Fruit fly (Drosophila melanogaster) whole organism, embryonic: ENCODE results near the gene Idi.
A peak's percentile ranks its signal among the peaks of the same experiment; 100 is the strongest.

Experiments used
- ATbp ChIP-seq: fragments of 200-800 bp; sonication (Bioruptor generic); optimal IDR thresholded peaks from 2 replicates; lab custom pipeline; 2017; ENCODE audit warnings: missing biosample characterization, mild to moderate bottlenecking, missing genetic modification characterization, missing genetic modification reagents
- BtbVII ChIP-seq: fragments of 200-800 bp; sonication (Bioruptor generic); optimal IDR thresholded peaks from 3 replicates; lab custom pipeline; 2017; ENCODE audit warnings: missing biosample characterization, mild to moderate bottlenecking, missing genetic modification characterization
- Bteb2 ChIP-seq: fragments of 200-800 bp; sonication (Bioruptor generic); optimal IDR thresholded peaks from 2 replicates; lab custom pipeline; 2016; ENCODE audit warnings: missing biosample characterization, missing genetic modification characterization
- CG10209 ChIP-seq: fragments of 200-800 bp; sonication (Bioruptor generic); optimal IDR thresholded peaks from 3 replicates; lab custom pipeline; 2017; ENCODE audit warnings: missing biosample characterization, mild to moderate bottlenecking, missing genetic modification characterization, missing genetic modification reagents
- CG10267 ChIP-seq: fragments of 200-800 bp; sonication (Bioruptor generic); optimal IDR thresholded peaks from 2 replicates; lab custom pipeline; 2018; ENCODE audit warnings: missing biosample characterization, mild to moderate bottlenecking, missing genetic modification characterization, moderate library complexity
- CG11696 ChIP-seq: fragments of 200-800 bp; sonication (Bioruptor generic); IDR thresholded peaks from 2 replicates; pipeline ENCODE4 v1.3.6; 2022; ENCODE audit warnings: missing biosample characterization, missing genetic modification characterization
- CG13123 ChIP-seq: fragments of 200-800 bp; sonication (Bioruptor generic); optimal IDR thresholded peaks from 2 replicates; lab custom pipeline; 2016; ENCODE audit warnings: missing biosample characterization, missing genetic modification characterization
- CG14050 ChIP-seq: fragments of 200-800 bp; sonication (Bioruptor generic); IDR thresholded peaks from 3 replicates; pipeline ENCODE4 v1.3.6; 2022; ENCODE audit warnings: missing biosample characterization, missing genetic modification characterization
- CG14860 ChIP-seq: fragments of 200-800 bp; sonication (Bioruptor generic); IDR thresholded peaks from 3 replicates; pipeline ENCODE4 v1.3.6; 2022; ENCODE audit warnings: missing biosample characterization, missing genetic modification characterization; ENCODE audit not compliant: partially characterized antibody
- CG14965 ChIP-seq: fragments of 200-800 bp; sonication (Bioruptor generic); optimal IDR thresholded peaks from 2 replicates; lab custom pipeline; 2016; ENCODE audit warnings: missing biosample characterization, missing genetic modification characterization, borderline replicate concordance
- CG34422 ChIP-seq: fragments of 200-800 bp; sonication (Bioruptor generic); IDR thresholded peaks from 3 replicates; pipeline ENCODE4 v1.3.6; 2022; ENCODE audit warnings: missing biosample characterization, missing genetic modification characterization
- CG5180 ChIP-seq: fragments of 200-800 bp; sonication (Bioruptor generic); optimal IDR thresholded peaks from 3 replicates; lab custom pipeline; 2017; ENCODE audit warnings: missing biosample characterization, missing genetic modification characterization, mild to moderate bottlenecking, moderate library complexity, missing genetic modification reagents
- CG5245 ChIP-seq: fragments of 200-800 bp; sonication (Bioruptor generic); optimal IDR thresholded peaks from 3 replicates; lab custom pipeline; 2016; ENCODE audit warnings: missing biosample characterization, missing genetic modification characterization
- CG6683 ChIP-seq: fragments of 200-800 bp; sonication (Bioruptor generic); optimal IDR thresholded peaks from 2 replicates; lab custom pipeline; 2017; ENCODE audit warnings: missing biosample characterization, mild to moderate bottlenecking, missing genetic modification characterization, missing genetic modification reagents
- CG6813 ChIP-seq: fragments of 200-800 bp; sonication (Bioruptor generic); optimal IDR thresholded peaks from 2 replicates; lab custom pipeline; 2017; ENCODE audit warnings: missing biosample characterization, missing genetic modification characterization, mild to moderate bottlenecking, moderate library complexity, missing genetic modification reagents
- CG8388 ChIP-seq: fragments of 200-800 bp; sonication (Bioruptor generic); optimal IDR thresholded peaks from 2 replicates; lab custom pipeline; 2019; ENCODE audit warnings: missing biosample characterization, mild to moderate bottlenecking, missing genetic modification characterization, moderate library complexity
- CTCF ChIP-seq: fragments of 200-800 bp; sonication (Bioruptor generic); optimal IDR thresholded peaks from 2 replicates; lab custom pipeline; 2017; ENCODE audit warnings: missing biosample characterization, mild to moderate bottlenecking, missing genetic modification characterization, moderate library complexity
- Dbx ChIP-seq: fragments of 200-800 bp; sonication (Bioruptor generic); IDR thresholded peaks from 3 replicates; pipeline ENCODE4 v1.3.6; 2022; ENCODE audit warnings: missing biosample characterization, missing genetic modification characterization
- Dip2 ChIP-seq: fragments of 200-800 bp; sonication (Bioruptor generic); IDR thresholded peaks from 2 replicates; pipeline ENCODE4 v1.3.6; 2022; ENCODE audit warnings: missing biosample characterization, missing genetic modification characterization
- Dll ChIP-seq: fragments of 200-800 bp; sonication (Bioruptor generic); IDR thresholded peaks from 4 replicates; pipeline ENCODE4 v1.3.6; 2022; ENCODE audit warnings: missing biosample characterization, missing genetic modification characterization; ENCODE audit not compliant: partially characterized antibody
- Fer2 ChIP-seq: fragments of 200-800 bp; sonication (Bioruptor generic); optimal IDR thresholded peaks from 2 replicates; lab custom pipeline; 2018; ENCODE audit warnings: missing biosample characterization, mild to moderate bottlenecking, missing genetic modification characterization, moderate library complexity
- Gsc ChIP-seq: fragments of 200-800 bp; sonication (Bioruptor generic); IDR thresholded peaks from 2 replicates; pipeline ENCODE4 v1.3.6; 2022; ENCODE audit warnings: missing biosample characterization, missing genetic modification characterization
- Gug ChIP-seq: fragments of 200-800 bp; sonication (Bioruptor generic); IDR thresholded peaks from 4 replicates; pipeline ENCODE4 v1.3.6; 2022; ENCODE audit warnings: missing biosample characterization, missing genetic modification characterization
- MBD-R2 ChIP-seq: fragments of 200-800 bp; sonication (Bioruptor generic); IDR thresholded peaks from 2 replicates; pipeline ENCODE4 v1.3.6; 2022; ENCODE audit warnings: missing biosample characterization, missing genetic modification characterization
- NC2α ChIP-seq: fragments of 200-800 bp; sonication (Bioruptor generic); optimal IDR thresholded peaks from 2 replicates; lab custom pipeline; 2016; ENCODE audit warnings: missing biosample characterization, missing genetic modification characterization
- Ptx1 ChIP-seq: fragments of 200-800 bp; sonication (Bioruptor generic); IDR thresholded peaks from 2 replicates; pipeline ENCODE4 v1.3.6; 2022; ENCODE audit warnings: missing biosample characterization, missing genetic modification characterization
- Scr ChIP-seq: fragments of 200-800 bp; sonication (Bioruptor generic); IDR thresholded peaks from 2 replicates; pipeline ENCODE4 v1.3.6; 2022; ENCODE audit warnings: missing biosample characterization, missing genetic modification characterization; ENCODE audit not compliant: partially characterized antibody
- Sin3A ChIP-seq: fragments of >200 bp; optimal IDR thresholded peaks from 2 replicates; lab custom pipeline; 2018
- Tbp ChIP-seq: fragments of >200 bp; optimal IDR thresholded peaks from 2 replicates; lab custom pipeline; 2018; ENCODE audit warnings: missing biosample characterization, missing genetic modification characterization
- Xbp1 ChIP-seq: fragments of 200-800 bp; sonication (Bioruptor generic); optimal IDR thresholded peaks from 3 replicates; lab custom pipeline; 2016; ENCODE audit warnings: missing biosample characterization, mild to moderate bottlenecking, missing genetic modification characterization
- ab ChIP-seq: fragments of 200-800 bp; sonication (Bioruptor generic); optimal IDR thresholded peaks from 2 replicates; lab custom pipeline; 2016; ENCODE audit warnings: missing biosample characterization, missing genetic modification characterization
- abd-A ChIP-seq: fragments of 200-800 bp; sonication (Bioruptor generic); optimal IDR thresholded peaks from 3 replicates; lab custom pipeline; 2019; ENCODE audit warnings: missing biosample characterization, mild to moderate bottlenecking, missing genetic modification characterization, moderate library complexity
- ash1 ChIP-seq: fragments of 200-800 bp; sonication (Bioruptor generic); optimal IDR thresholded peaks from 2 replicates; lab custom pipeline; 2018; ENCODE audit warnings: missing biosample characterization, mild to moderate bottlenecking, missing genetic modification characterization
- bcd ChIP-seq: fragments of 200-800 bp; sonication (Bioruptor generic); optimal IDR thresholded peaks from 2 replicates; lab custom pipeline; 2017; ENCODE audit warnings: missing biosample characterization, mild to moderate bottlenecking, missing genetic modification characterization
- cad ChIP-seq: fragments of >200 bp; optimal IDR thresholded peaks from 2 replicates; lab custom pipeline; 2017; ENCODE audit warnings: missing biosample characterization, missing genetic modification characterization
- danr ChIP-seq: fragments of 200-800 bp; sonication (Bioruptor generic); IDR thresholded peaks from 2 replicates; pipeline ENCODE4 v1.3.6; 2022; ENCODE audit warnings: missing biosample characterization, missing genetic modification characterization
- dati ChIP-seq: fragments of 200-800 bp; sonication (Bioruptor generic); IDR thresholded peaks from 2 replicates; pipeline ENCODE4 v1.3.6; 2022; ENCODE audit warnings: missing biosample characterization, missing genetic modification characterization
- gcm2 ChIP-seq: fragments of 200-800 bp; sonication (Bioruptor generic); optimal IDR thresholded peaks from 2 replicates; lab custom pipeline; 2016; ENCODE audit warnings: missing biosample characterization, missing genetic modification characterization
- ham ChIP-seq: fragments of 200-800 bp; sonication (Bioruptor generic); IDR thresholded peaks from 2 replicates; pipeline ENCODE4 v1.3.6; 2022; ENCODE audit warnings: missing biosample characterization, missing genetic modification characterization
- hth ChIP-seq: fragments of >200 bp; optimal IDR thresholded peaks from 2 replicates; lab custom pipeline; 2017; ENCODE audit warnings: inconsistent platforms
- insv ChIP-seq, 2 experiments: fragments of 200-800 bp; sonication (Bioruptor generic); optimal IDR thresholded peaks; 3 replicates each; lab custom pipeline; 2016 to 2018; ENCODE audit warnings: missing biosample characterization in 2 of 2, missing genetic modification characterization in 2 of 2
- maf-S ChIP-seq: fragments of 200-800 bp; sonication (Bioruptor generic); optimal IDR thresholded peaks from 2 replicates; lab custom pipeline; 2016; ENCODE audit warnings: missing biosample characterization, missing genetic modification characterization
- mirr ChIP-seq: fragments of 200-800 bp; sonication (Bioruptor generic); optimal IDR thresholded peaks from 3 replicates; lab custom pipeline; 2018; ENCODE audit warnings: missing biosample characterization, mild to moderate bottlenecking, missing genetic modification characterization
- mld ChIP-seq: fragments of 200-800 bp; sonication (Bioruptor generic); IDR thresholded peaks from 3 replicates; pipeline ENCODE4 v1.3.6; 2022; ENCODE audit warnings: missing biosample characterization, missing genetic modification characterization; ENCODE audit not compliant: partially characterized antibody
- nmo ChIP-seq: fragments of 200-800 bp; sonication (Bioruptor generic); optimal IDR thresholded peaks from 2 replicates; lab custom pipeline; 2018; ENCODE audit warnings: missing biosample characterization, mild to moderate bottlenecking, missing genetic modification characterization, moderate library complexity
- onecut ChIP-seq: fragments of 200-800 bp; sonication (Bioruptor generic); IDR thresholded peaks from 2 replicates; pipeline ENCODE4 v1.3.6; 2022; ENCODE audit warnings: missing biosample characterization, missing genetic modification characterization
- sd ChIP-seq: fragments of 200-800 bp; sonication (Bioruptor generic); optimal IDR thresholded peaks from 3 replicates; lab custom pipeline; 2018; ENCODE audit warnings: missing biosample characterization, mild to moderate bottlenecking, missing genetic modification characterization, moderate library complexity
- slou ChIP-seq: fragments of 200-800 bp; sonication (Bioruptor generic); optimal IDR thresholded peaks from 3 replicates; lab custom pipeline; 2016; ENCODE audit warnings: missing biosample characterization, missing genetic modification characterization
- sna ChIP-seq: fragments of 200-800 bp; sonication (Bioruptor generic); IDR thresholded peaks from 2 replicates; pipeline ENCODE4 v1.3.6; 2022; ENCODE audit warnings: missing biosample characterization, missing genetic modification characterization; ENCODE audit not compliant: partially characterized antibody
- ssp ChIP-seq: fragments of 200-800 bp; sonication (Bioruptor generic); IDR thresholded peaks from 2 replicates; pipeline ENCODE4 v1.3.6; 2022; ENCODE audit warnings: missing biosample characterization, missing genetic modification characterization
- stwl ChIP-seq: fragments of 200-800 bp; sonication (Bioruptor generic); optimal IDR thresholded peaks from 3 replicates; lab custom pipeline; 2018; ENCODE audit warnings: missing biosample characterization, mild to moderate bottlenecking, missing genetic modification characterization, moderate library complexity
- trem ChIP-seq: fragments of 200-800 bp; optimal IDR thresholded peaks from 3 replicates; lab custom pipeline; 2019; ENCODE audit warnings: missing biosample characterization, mild to moderate bottlenecking, missing genetic modification characterization, moderate library complexity
- unpg ChIP-seq: fragments of 200-800 bp; sonication (Bioruptor generic); optimal IDR thresholded peaks from 3 replicates; lab custom pipeline; 2018; ENCODE audit warnings: missing biosample characterization, mild to moderate bottlenecking, missing genetic modification characterization, moderate library complexity

The Idi gene

DNA sequence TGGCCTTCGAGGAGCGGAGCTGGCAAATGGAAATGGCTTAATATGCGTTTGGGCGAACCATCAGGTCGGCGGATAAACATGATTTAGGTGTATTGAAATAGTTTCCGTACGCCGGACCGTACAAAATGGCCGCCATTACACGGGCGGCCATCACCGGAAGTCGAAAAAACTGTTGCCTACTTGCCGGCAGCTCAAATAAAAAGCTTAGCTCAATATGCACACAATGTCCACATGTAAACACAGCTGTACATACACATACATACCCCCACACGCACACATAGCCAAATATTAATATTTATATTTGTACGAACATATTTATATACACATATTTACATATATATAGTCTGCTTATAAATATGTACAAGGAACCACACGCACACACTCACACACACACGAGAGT is 6.7 kb upstream of the Idi start (continued):
- no peak for TF ChIP-seq Dip2 (GFP tag; lab: Robert Waterston, UW)
- peak; percentile 10 for TF ChIP-seq nmo (GFP tag; lab: Kevin White, UChicago)
- TF ChIP-seq abd-A (tag; lab: Kevin White, UChicago) = no peak
- no peak for TF ChIP-seq CG34422 (GFP tag; lab: Robert Waterston, UW)
- no peak for TF ChIP-seq Dll (GFP tag; lab: Robert Waterston, UW)
- TF ChIP-seq sd (tag; lab: Kevin White, UChicago) = no peak
- TF ChIP-seq Gsc (GFP tag; lab: Robert Waterston, UW) = no peak
- TF ChIP-seq hth = no peak
- TF ChIP-seq ash1 (GFP tag; lab: Kevin White, UChicago) = no peak
- no peak for TF ChIP-seq slou
- peak; percentile 48 for TF ChIP-seq unpg (GFP tag; lab: Kevin White, UChicago)
- no peak for TF ChIP-seq CG5245 (GFP tag; lab: Kevin White, UChicago)
- no peak for TF ChIP-seq ssp (GFP tag; lab: Robert Waterston, UW)
- no peak for TF ChIP-seq Fer2 (tag; lab: Kevin White, UChicago)
- peak; percentile 34; the same call in 1 of the 2 replicates for TF ChIP-seq CG11696 (GFP tag; lab: Robert Waterston, UW)
- peak; percentile 35 for TF ChIP-seq CG8388
- peak; percentile 47 for TF ChIP-seq onecut
- no peak for TF ChIP-seq Tbp (GFP tag; lab: Kevin White, UChicago)
- no peak for TF ChIP-seq CG13123 (GFP tag; lab: Kevin White, UChicago)
- no peak for TF ChIP-seq Scr (GFP tag; lab: Robert Waterston, UW)
- TF ChIP-seq CG10209 (GFP tag; lab: Kevin White, UChicago) = peak; percentile 43
- TF ChIP-seq Bteb2 (GFP tag; lab: Kevin White, UChicago) = no peak
- peak; percentile 26 for TF ChIP-seq bcd (GFP tag; lab: Kevin White, UChicago)
- TF ChIP-seq ATbp (GFP tag; lab: Kevin White, UChicago) = peak; percentile 56
- TF ChIP-seq CG14860 (GFP tag; lab: Robert Waterston, UW) = no peak
- no peak for TF ChIP-seq ab
- TF ChIP-seq CG6683 (GFP tag; lab: Kevin White, UChicago) = no peak
- no peak for TF ChIP-seq Gug (GFP tag; lab: Robert Waterston, UW)
- TF ChIP-seq mirr (GFP tag; lab: Kevin White, UChicago) = no peak
- TF ChIP-seq sna (GFP tag; lab: Robert Waterston, UW) = no peak
- TF ChIP-seq insv (GFP tag; optimal IDR thresholded peaks at IDR 0.05; lab: Kevin White, UChicago) = no peak
- no peak for TF ChIP-seq cad (GFP tag; lab: Kevin White, UChicago)
- TF ChIP-seq Xbp1 (GFP tag; lab: Kevin White, UChicago) = peak; percentile 26
- no peak for TF ChIP-seq CG14050
- no peak for TF ChIP-seq CG14965 (GFP tag; lab: Kevin White, UChicago)
- TF ChIP-seq Dbx (GFP tag; lab: Robert Waterston, UW) = no peak; the same call in 2 of the 3 replicates
- no peak for TF ChIP-seq gcm2 (GFP tag; lab: Kevin White, UChicago)
- TF ChIP-seq ham (GFP tag; lab: Robert Waterston, UW) = no peak
- TF ChIP-seq CG10267 (tag; lab: Kevin White, UChicago) = peak; percentile 6
- no peak for TF ChIP-seq danr (GFP tag; lab: Robert Waterston, UW)
- TF ChIP-seq NC2α (GFP tag; lab: Kevin White, UChicago) = no peak
- no peak for TF ChIP-seq trem (tag; lab: Kevin White, UChicago)
- TF ChIP-seq BtbVII (GFP tag; lab: Kevin White, UChicago) = peak; percentile 22
- TF ChIP-seq stwl (tag; lab: Kevin White, UChicago) = no peak
- TF ChIP-seq CTCF = no peak
- no peak for TF ChIP-seq Ptx1
- TF ChIP-seq maf-S = no peak
- no peak for TF ChIP-seq MBD-R2 (GFP tag; lab: Robert Waterston, UW)
- no peak for TF ChIP-seq mld
- no peak for TF ChIP-seq CG5180 (GFP tag; lab: Kevin White, UChicago)
- TF ChIP-seq CG6813 = peak; percentile 35
- no peak for TF ChIP-seq dati
- no peak for TF ChIP-seq Sin3A (lab: Kevin White, UChicago)
